Worm (Caenorhabditis elegans) whole organism, L1 larva: ENCODE results near the gene F43G6.7.

Experiments used
- Y116A8C.19 ChIP-seq: sonication (generic microtip); optimal IDR thresholded peaks from 2 replicates; lab custom pipeline; 2016; ENCODE audit warnings: missing compliant biosample characterization, missing genetic modification characterization, borderline replicate concordance
- aly-2 ChIP-seq: fragments of 150-350 bp; optimal IDR thresholded peaks from 2 replicates; lab custom pipeline; 2014; ENCODE audit warnings: missing biosample characterization, missing genetic modification characterization
- blmp-1 ChIP-seq: fragments of 150-350 bp; optimal IDR thresholded peaks from 2 replicates; lab custom pipeline; 2014; ENCODE audit warnings: missing biosample characterization, missing genetic modification characterization
- ceh-63 ChIP-seq: fragments of 200-800 bp; sonication (Bioruptor generic); optimal IDR thresholded peaks from 2 replicates; lab custom pipeline; 2018; ENCODE audit warnings: mild to moderate bottlenecking, missing genetic modification characterization, missing compliant biosample characterization
- dsc-1 ChIP-seq: sonication (generic microtip); optimal IDR thresholded peaks from 2 replicates; lab custom pipeline; 2016; ENCODE audit warnings: mild to moderate bottlenecking, missing genetic modification characterization, missing compliant biosample characterization
- efl-1 ChIP-seq, 4 experiments: fragments of 150-350 bp; optimal IDR thresholded peaks in 3 of 4; peaks in 1 of 4; 1 replicate in 1 of 4; 2 replicates in 3 of 4; lab custom pipeline; 2014; ENCODE audit warnings: missing biosample characterization in 2 of 4, missing genetic modification characterization in 2 of 4, missing genetic modification reagents in 2 of 4
- egl-13 ChIP-seq: sonication (generic microtip); optimal IDR thresholded peaks from 2 replicates; lab custom pipeline; 2016; ENCODE audit warnings: missing genotype, missing genetic modification reagents, missing genetic modification characterization, missing compliant biosample characterization
- egl-27 ChIP-seq, 2 experiments: fragments of 150-350 bp in 1 of 2; sonication (generic microtip); optimal IDR thresholded peaks; 3 replicates each; lab custom pipeline; 2017 to 2018; ENCODE audit warnings: missing biosample characterization in 2 of 2, missing genetic modification characterization in 2 of 2, missing genetic modification reagents in 2 of 2
- elt-2 ChIP-seq: sonication (generic microtip); optimal IDR thresholded peaks from 2 replicates; lab custom pipeline; 2016; ENCODE audit warnings: missing genetic modification characterization, mild to moderate bottlenecking, inconsistent platforms, missing compliant biosample characterization, missing genetic modification reagents
- elt-3 ChIP-seq, 6 experiments: fragments of 150-350 bp in 1 of 6; sonication (generic microtip); optimal IDR thresholded peaks; 2 replicates each; lab custom pipeline; 2017 to 2018; ENCODE audit warnings: missing biosample characterization in 6 of 6, missing genetic modification characterization in 6 of 6, inconsistent platforms in 1 of 6
- ets-5 ChIP-seq: fragments of 200-800 bp; sonication (Bioruptor generic); IDR thresholded peaks from 2 replicates; pipeline ENCODE4 v1.3.6; 2022; ENCODE audit warnings: missing genetic modification characterization, missing compliant biosample characterization
- fkh-10 ChIP-seq: sonication (generic microtip); optimal IDR thresholded peaks from 2 replicates; lab custom pipeline; 2017; ENCODE audit warnings: missing biosample characterization, missing genetic modification reagents, missing genetic modification characterization
- fkh-8 ChIP-seq: sonication (generic microtip); optimal IDR thresholded peaks from 2 replicates; lab custom pipeline; 2016; ENCODE audit warnings: mild to moderate bottlenecking, missing genetic modification characterization, missing compliant biosample characterization
- fos-1 ChIP-seq: fragments of 150-350 bp; optimal IDR thresholded peaks from 2 replicates; lab custom pipeline; 2014; ENCODE audit warnings: missing biosample characterization, missing genetic modification characterization
- grh-1 ChIP-seq: fragments of 200-800 bp; sonication (Bioruptor generic); IDR thresholded peaks from 2 replicates; pipeline ENCODE4 v1.3.6; 2022; ENCODE audit warnings: missing genetic modification reagents, missing genetic modification characterization, missing compliant biosample characterization
- hlh-17 ChIP-seq: fragments of 200-800 bp; sonication (Bioruptor generic); optimal IDR thresholded peaks from 2 replicates; lab custom pipeline; 2018; ENCODE audit warnings: missing genetic modification characterization, mild to moderate bottlenecking, missing compliant biosample characterization, moderate library complexity, borderline replicate concordance
- hlh-4 ChIP-seq: sonication (generic microtip); optimal IDR thresholded peaks from 2 replicates; lab custom pipeline; 2016; ENCODE audit warnings: mild to moderate bottlenecking, missing genetic modification characterization, missing compliant biosample characterization
- isw-1 ChIP-seq: fragments of 200-800 bp; sonication (Bioruptor generic); IDR thresholded peaks from 2 replicates; pipeline ENCODE4 v1.3.6; 2022; ENCODE audit warnings: missing genetic modification characterization, missing compliant biosample characterization
- lin-13 ChIP-seq: fragments of 150-350 bp; optimal IDR thresholded peaks from 2 replicates; lab custom pipeline; 2014; ENCODE audit warnings: missing biosample characterization, missing genetic modification reagents, missing genetic modification characterization
- lin-14 ChIP-seq: fragments of 200-800 bp; sonication (Bioruptor generic); optimal IDR thresholded peaks from 2 replicates; lab custom pipeline; 2018; ENCODE audit warnings: mild to moderate bottlenecking, missing genetic modification characterization, moderate library complexity, missing compliant biosample characterization
- lin-15B ChIP-seq: fragments of 150-350 bp; sonication (generic microtip); optimal IDR thresholded peaks from 3 replicates; lab custom pipeline; 2014; ENCODE audit warnings: missing biosample characterization, missing genetic modification characterization
- lin-35 ChIP-seq, 2 experiments: fragments of 150-350 bp; optimal IDR thresholded peaks; 2 replicates each; lab custom pipeline; 2014; ENCODE audit warnings: missing biosample characterization in 2 of 2, missing genetic modification characterization in 2 of 2, missing genetic modification reagents in 2 of 2
- lin-39 ChIP-seq: fragments of 150-350 bp; optimal IDR thresholded peaks from 2 replicates; lab custom pipeline; 2014; ENCODE audit warnings: missing biosample characterization, missing genetic modification reagents, missing genetic modification characterization
- lsy-2 ChIP-seq, 2 experiments: fragments of 150-350 bp; optimal IDR thresholded peaks; 2 replicates each; lab custom pipeline; 2014; ENCODE audit warnings: missing biosample characterization in 2 of 2, missing genetic modification characterization in 2 of 2
- mab-9 ChIP-seq: fragments of 200-800 bp; sonication (Bioruptor generic); IDR thresholded peaks from 2 replicates; pipeline ENCODE4 v1.3.6; 2022; ENCODE audit warnings: missing genetic modification reagents, missing genetic modification characterization, missing compliant biosample characterization
- mdl-1 ChIP-seq, 2 experiments: fragments of 150-350 bp; optimal IDR thresholded peaks; 2 replicates each; lab custom pipeline; 2014 to 2017; ENCODE audit warnings: missing biosample characterization in 2 of 2, missing genetic modification characterization in 2 of 2, inconsistent platforms in 1 of 2
- mep-1 ChIP-seq: fragments of 150-350 bp; optimal IDR thresholded peaks from 2 replicates; lab custom pipeline; 2014; ENCODE audit warnings: missing biosample characterization, missing genetic modification characterization
- nhr-19 ChIP-seq: fragments of 200-800 bp; sonication (Bioruptor generic); conservative IDR thresholded peaks from 2 replicates; pipeline ENCODE4 v1.3.6; 2022; ENCODE audit warnings: missing genetic modification characterization, missing compliant biosample characterization
- nhr-20 ChIP-seq: sonication (generic microtip); optimal IDR thresholded peaks from 2 replicates; lab custom pipeline; 2016; ENCODE audit warnings: mild to moderate bottlenecking, missing genetic modification characterization, missing compliant biosample characterization
- nhr-237 ChIP-seq: fragments of 150-350 bp; optimal IDR thresholded peaks from 2 replicates; lab custom pipeline; 2014; ENCODE audit warnings: missing biosample characterization, missing genetic modification characterization
- nhr-71 ChIP-seq: sonication (generic microtip); optimal IDR thresholded peaks from 2 replicates; lab custom pipeline; 2016; ENCODE audit warnings: mild to moderate bottlenecking, missing genetic modification characterization, moderate library complexity, missing compliant biosample characterization
- nhr-77 ChIP-seq: fragments of 150-350 bp; optimal IDR thresholded peaks from 2 replicates; lab custom pipeline; 2014; ENCODE audit warnings: missing biosample characterization, missing genetic modification characterization
- nhr-85 ChIP-seq: sonication (generic microtip); peaks from one replicate; lab custom pipeline; 2016; ENCODE audit warnings: missing genetic modification characterization, inconsistent platforms, missing compliant biosample characterization
- nhr-90 ChIP-seq: sonication (generic microtip); optimal IDR thresholded peaks from 2 replicates; lab custom pipeline; 2016; ENCODE audit warnings: mild to moderate bottlenecking, missing genetic modification characterization, missing compliant biosample characterization; ENCODE audit not compliant: poor library complexity
- pag-3 ChIP-seq: sonication (generic microtip); optimal IDR thresholded peaks from 2 replicates; lab custom pipeline; 2017; ENCODE audit warnings: missing genetic modification characterization, mild to moderate bottlenecking, missing compliant biosample characterization, antibody characterized with exemption, borderline replicate concordance; ENCODE audit not compliant: insufficient read depth
- rnt-1 ChIP-seq: sonication (generic microtip); optimal IDR thresholded peaks from 2 replicates; lab custom pipeline; 2016; ENCODE audit warnings: mild to moderate bottlenecking, missing genetic modification characterization, moderate library complexity, missing compliant biosample characterization
- snu-23 ChIP-seq: sonication (generic microtip); optimal IDR thresholded peaks from 2 replicates; lab custom pipeline; 2016; ENCODE audit warnings: missing genetic modification characterization, missing compliant biosample characterization
- sox-4 ChIP-seq: sonication (generic microtip); optimal IDR thresholded peaks from 2 replicates; lab custom pipeline; 2016; ENCODE audit warnings: missing genetic modification characterization, missing compliant biosample characterization
- swsn-7 ChIP-seq: sonication (generic microtip); optimal IDR thresholded peaks from 2 replicates; lab custom pipeline; 2016; ENCODE audit warnings: missing genetic modification characterization, missing compliant biosample characterization
- tbx-2 ChIP-seq: sonication (generic microtip); optimal IDR thresholded peaks from 2 replicates; lab custom pipeline; 2016; ENCODE audit warnings: missing genetic modification characterization, missing compliant biosample characterization
- unc-30 ChIP-seq: sonication (generic microtip); optimal IDR thresholded peaks from 2 replicates; lab custom pipeline; 2017; ENCODE audit warnings: missing biosample characterization, missing genetic modification characterization
- xbp-1 ChIP-seq: sonication (generic microtip); optimal IDR thresholded peaks from 2 replicates; lab custom pipeline; 2016; ENCODE audit warnings: missing genetic modification characterization, missing compliant biosample characterization

F43G6.7 gene

DNA sequence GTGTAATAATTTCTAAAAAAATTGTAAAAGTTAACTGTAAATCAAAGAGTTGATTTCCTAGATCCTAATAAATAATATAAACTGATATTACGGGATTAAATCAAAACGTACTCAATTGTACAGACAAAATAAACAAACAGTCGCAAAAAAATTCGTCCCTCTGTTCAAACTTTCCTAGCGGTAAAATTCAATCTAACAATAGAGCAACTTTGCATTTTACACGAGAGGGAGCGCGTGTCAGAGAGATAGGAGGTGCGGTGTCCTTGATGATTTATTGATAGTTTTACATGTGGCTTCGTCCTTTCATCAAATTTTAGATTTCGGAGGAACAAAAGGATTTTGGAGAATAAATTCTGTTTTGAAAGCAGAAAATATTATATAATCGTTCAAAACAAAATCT, 20.0 kb downstream of the F43G6.7 start (continued):
- TF ChIP-seq dsc-1 (tag; lab: Kevin White, UChicago) (no peak), fos-1 (tag; lab: Kevin White, UChicago) (no peak), lin-15B (tag; lab: Kevin White, UChicago) (peak; percentile 4), fkh-8 (tag; lab: Kevin White, UChicago) (no peak), mep-1 (tag; lab: Kevin White, UChicago) (peak; percentile 34), nhr-90 (tag; lab: Kevin White, UChicago) (peak; percentile 5), egl-13 (tag; lab: Kevin White, UChicago) (no peak), lin-13 (GFP tag; lab: Kevin White, UChicago) (no peak), ceh-63 (GFP tag; lab: Kevin White, UChicago) (no peak), lin-39 (tag; lab: Kevin White, UChicago) (no peak), lin-14 (peak; percentile 67), swsn-7 (tag; lab: Kevin White, UChicago) (no peak), egl-27 (tag; optimal IDR thresholded peaks at IDR 0.05; lab: Kevin White, UChicago) (no peak), fkh-10 (GFP tag; lab: Kevin White, UChicago) (no peak), hlh-4 (tag; lab: Kevin White, UChicago) (no peak), lsy-2 (tag; optimal IDR thresholded peaks at IDR 0.05; lab: Kevin White, UChicago) (peak in 1 of 2 experiments; percentile 62), elt-2 (no peak), unc-30 (tag; lab: Kevin White, UChicago) (no peak), nhr-85 (tag; lab: Kevin White, UChicago) (peak; percentile 45), ets-5 (GFP tag; lab: Robert Waterston, UW) (no peak), pag-3 (no peak), mdl-1 (tag; optimal IDR thresholded peaks at IDR 0.05; lab: Kevin White, UChicago) (peak in 1 of 2 experiments; percentile 65), xbp-1 (no peak), lin-35 (GFP tag; optimal IDR thresholded peaks at IDR 0.05; lab: Kevin White, UChicago) (peak; percentile 27 to 84), sox-4 (no peak), isw-1 (GFP tag; lab: Robert Waterston, UW) (no peak), hlh-17 (GFP tag; lab: Kevin White, UChicago) (no peak)

DNA sequence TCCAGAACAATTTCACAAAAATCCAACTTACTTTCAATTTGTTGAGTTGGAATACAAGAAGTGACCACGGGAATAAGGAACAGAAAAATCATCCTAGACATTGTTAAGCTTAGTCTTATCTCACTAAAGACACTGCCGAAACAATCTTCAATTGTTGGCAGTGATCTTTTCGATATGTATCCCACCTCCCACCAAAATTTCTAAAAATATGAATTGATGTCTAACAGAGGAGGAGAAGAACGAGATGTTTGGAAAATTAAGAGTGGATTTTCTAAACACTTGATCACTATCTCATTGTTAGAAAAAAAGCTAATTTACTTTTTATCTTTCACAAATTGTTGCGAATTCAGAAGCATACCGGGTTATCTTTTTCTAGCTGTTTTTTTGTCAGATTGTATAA, 21.9 kb downstream of the F43G6.7 start, which contains the start of gene clec-144:
TSS of gene clec-144 (minus strand) at position 101 of the 400 bp plus-strand sequence.
- TF ChIP-seq lin-39 (tag; lab: Kevin White, UChicago) (no peak), nhr-77 (tag; lab: Kevin White, UChicago) (no peak), lin-15B (tag; lab: Kevin White, UChicago) (no peak), mab-9 (GFP tag; lab: Robert Waterston, UW) (no peak), fkh-10 (GFP tag; lab: Kevin White, UChicago) (no peak), rnt-1 (no peak), sox-4 (no peak), Y116A8C.19 (tag; lab: Kevin White, UChicago) (no peak)

DNA sequence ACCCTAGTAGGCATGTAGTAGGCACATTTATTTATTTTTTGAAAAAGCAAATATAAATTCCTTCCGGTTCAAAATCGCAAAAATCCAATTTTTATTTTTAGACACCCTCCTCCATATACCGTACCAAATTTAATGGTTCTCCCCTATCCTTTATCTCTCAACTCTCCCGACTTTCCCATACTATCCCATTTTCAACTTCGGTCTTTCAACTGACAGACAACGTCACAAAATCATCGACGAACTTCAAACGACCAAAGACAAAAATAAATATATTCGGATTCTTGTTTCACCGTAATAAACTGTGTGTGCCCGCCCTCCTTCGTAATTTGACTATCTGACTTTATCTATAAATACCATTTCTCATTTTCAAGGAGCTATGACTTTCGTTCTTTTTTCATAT, 24.6 kb downstream of the F43G6.7 start, which contains the start of gene T27D12.6:
TSS of gene T27D12.6 (plus strand) at position 301 of the 400 bp plus-strand sequence.
- no peak for TF ChIP-seq egl-13 (tag; lab: Kevin White, UChicago)
- peak; percentile 78 for TF ChIP-seq nhr-85 (tag; lab: Kevin White, UChicago)
- no peak for TF ChIP-seq nhr-237 (tag; lab: Kevin White, UChicago)
- no peak for TF ChIP-seq grh-1 (GFP tag; lab: Robert Waterston, UW)

ce11 chrII:11836554-11837218, 26.1 kb downstream of the F43G6.7 start:
- TF ChIP-seq elt-2 = peak; percentile 78
- TF ChIP-seq lin-14 = peak; percentile 83
- peak; percentile 98 for TF ChIP-seq nhr-85 (tag; lab: Kevin White, UChicago)
- TF ChIP-seq fkh-10 (GFP tag; lab: Kevin White, UChicago) = no peak
- peak; percentile 52 for TF ChIP-seq tbx-2 (tag; lab: Kevin White, UChicago)
- peak; percentile 26; the same call in 1 of the 2 replicates for TF ChIP-seq grh-1 (GFP tag; lab: Robert Waterston, UW)
- TF ChIP-seq snu-23 (GFP tag; lab: Kevin White, UChicago) = peak; percentile 49
- TF ChIP-seq nhr-90 (tag; lab: Kevin White, UChicago) = peak; percentile 40
- peak in 1 of 2 experiments; percentile 52 for TF ChIP-seq lin-35 (GFP tag; optimal IDR thresholded peaks at IDR 0.05; lab: Kevin White, UChicago)
- no peak for TF ChIP-seq efl-1 (optimal IDR thresholded peaks at IDR 0.05; lab: Kevin White, UChicago)
- TF ChIP-seq efl-1 (GFP tag; optimal IDR thresholded peaks at IDR 0.05 in 1 of 2; lab: Kevin White, UChicago) = peak in 1 of 2 experiments; percentile 76
- peak in 5 of 6 experiments; percentile 27 to 90 (median 68) for TF ChIP-seq elt-3 (tag; optimal IDR thresholded peaks at IDR 0.05; lab: Kevin White, UChicago)
- TF ChIP-seq lsy-2 (tag; optimal IDR thresholded peaks at IDR 0.05; lab: Kevin White, UChicago) = peak in 1 of 2 experiments; percentile 24
- TF ChIP-seq lin-39 (tag; lab: Kevin White, UChicago) = no peak
- peak; percentile 73 for TF ChIP-seq nhr-71
- peak; percentile 75 for TF ChIP-seq nhr-20
- no peak for TF ChIP-seq egl-13 (tag; lab: Kevin White, UChicago)
- TF ChIP-seq nhr-19 (GFP tag; lab: Robert Waterston, UW) = peak; percentile 62
- TF ChIP-seq blmp-1 (tag; lab: Kevin White, UChicago) = peak; percentile 75
- TF ChIP-seq aly-2 (tag; lab: Kevin White, UChicago) = no peak
